Worm (Caenorhabditis elegans) whole organism, L1 larva: ENCODE measurements around the gene T27E9.6.

Experiments used
- aha-1 ChIP-seq: fragments of 150-350 bp; optimal IDR thresholded peaks from 2 replicates; lab custom pipeline; 2014; ENCODE audit warnings: missing biosample characterization, missing genetic modification characterization
- egl-27 ChIP-seq, 2 experiments: fragments of 150-350 bp in 1 of 2; sonication (generic microtip); optimal IDR thresholded peaks; 3 replicates each; lab custom pipeline; 2017 to 2018; ENCODE audit warnings: missing biosample characterization in 2 of 2, missing genetic modification characterization in 2 of 2, missing genetic modification reagents in 2 of 2
- fos-1 ChIP-seq: fragments of 150-350 bp; optimal IDR thresholded peaks from 2 replicates; lab custom pipeline; 2014; ENCODE audit warnings: missing biosample characterization, missing genetic modification characterization
- lin-39 ChIP-seq: fragments of 150-350 bp; optimal IDR thresholded peaks from 2 replicates; lab custom pipeline; 2014; ENCODE audit warnings: missing biosample characterization, missing genetic modification reagents, missing genetic modification characterization
- lsy-2 ChIP-seq, 2 experiments: fragments of 150-350 bp; optimal IDR thresholded peaks; 2 replicates each; lab custom pipeline; 2014; ENCODE audit warnings: missing biosample characterization in 2 of 2, missing genetic modification characterization in 2 of 2
- mdl-1 ChIP-seq, 2 experiments: fragments of 150-350 bp; optimal IDR thresholded peaks; 2 replicates each; lab custom pipeline; 2014 to 2017; ENCODE audit warnings: missing biosample characterization in 2 of 2, missing genetic modification characterization in 2 of 2, inconsistent platforms in 1 of 2
- nhr-11 ChIP-seq: fragments of 150-350 bp; optimal IDR thresholded peaks from 2 replicates; lab custom pipeline; 2014; ENCODE audit warnings: missing biosample characterization, missing genetic modification characterization
- nhr-237 ChIP-seq: fragments of 150-350 bp; optimal IDR thresholded peaks from 2 replicates; lab custom pipeline; 2014; ENCODE audit warnings: missing biosample characterization, missing genetic modification characterization
- nhr-85 ChIP-seq: sonication (generic microtip); peaks from one replicate; lab custom pipeline; 2016; ENCODE audit warnings: missing genetic modification characterization, inconsistent platforms, missing compliant biosample characterization
- pqm-1 ChIP-seq: sonication (generic microtip); optimal IDR thresholded peaks from 3 replicates; lab custom pipeline; 2017; ENCODE audit warnings: missing biosample characterization, missing genetic modification characterization
- snpc-4 ChIP-seq: fragments of 150-350 bp; optimal IDR thresholded peaks from 2 replicates; lab custom pipeline; 2014; ENCODE audit warnings: missing biosample characterization, missing genetic modification characterization
- ztf-11 ChIP-seq, 2 experiments: sonication (generic microtip); optimal IDR thresholded peaks; 2 replicates each; lab custom pipeline; 2016 to 2017; ENCODE audit warnings: missing genetic modification characterization in 2 of 2, missing biosample characterization in 1 of 2, missing compliant biosample characterization in 1 of 2

DNA sequence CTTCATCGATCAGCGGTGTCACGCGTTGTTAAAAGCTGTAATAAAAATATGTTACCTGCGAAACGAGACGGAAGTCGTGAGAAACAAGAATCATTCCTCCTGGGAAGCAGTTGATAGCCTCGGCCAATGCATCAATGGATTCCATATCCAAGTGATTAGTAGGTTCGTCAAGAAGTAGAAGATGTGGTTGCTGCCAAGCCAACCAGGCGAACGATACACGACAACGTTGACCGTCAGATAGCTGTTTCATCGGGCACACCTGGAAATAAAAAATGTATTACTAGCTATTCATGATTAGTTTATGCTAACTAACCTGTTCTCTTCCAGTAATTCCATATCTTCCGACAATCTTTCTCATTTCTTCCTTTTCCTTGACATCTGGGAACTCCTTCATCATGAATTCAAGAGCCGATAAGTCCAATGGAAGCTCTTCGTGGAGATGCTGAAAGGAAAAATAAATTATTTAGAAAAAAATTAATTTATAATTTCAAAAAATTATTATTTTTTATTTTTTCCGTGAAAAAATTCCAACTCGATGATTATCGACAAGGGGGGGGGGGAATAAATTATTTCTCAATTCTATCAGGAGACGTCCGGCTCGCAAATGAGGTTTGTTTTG is 17.5 kb downstream of the T27E9.6 start, which contains the start of gene tag-164:
- TF ChIP-seq nhr-237 (tag; lab: Kevin White, UChicago), result no peak
- no peak for TF ChIP-seq aha-1 (tag; lab: Kevin White, UChicago)
- no peak for TF ChIP-seq lsy-2 (tag; optimal IDR thresholded peaks at IDR 0.05; lab: Kevin White, UChicago)
- TF ChIP-seq snpc-4, result no peak
- no peak for TF ChIP-seq mdl-1 (tag; optimal IDR thresholded peaks at IDR 0.05; lab: Kevin White, UChicago)
- no peak for TF ChIP-seq fos-1 (tag; lab: Kevin White, UChicago)
- TF ChIP-seq lin-39 (tag; lab: Kevin White, UChicago), result no peak
- no peak for TF ChIP-seq egl-27 (tag; optimal IDR thresholded peaks at IDR 0.05; lab: Kevin White, UChicago)
- TF ChIP-seq nhr-85 (tag; lab: Kevin White, UChicago), result no peak
- no peak for TF ChIP-seq pqm-1 (tag; lab: Kevin White, UChicago)
- TF ChIP-seq ztf-11 (tag; optimal IDR thresholded peaks at IDR 0.05; lab: Kevin White, UChicago), result no peak
- no peak for TF ChIP-seq nhr-11 (tag; lab: Kevin White, UChicago)
